Fruit fly (Drosophila melanogaster) whole organism, embryonic: ENCODE results near the gene CG12010.

Source experiments
- CG10543 ChIP-seq: fragments of 200-800 bp; sonication (Bioruptor generic); optimal IDR thresholded peaks from 3 replicates; lab custom pipeline; 2017; ENCODE audit warnings: missing biosample characterization, mild to moderate bottlenecking, missing genetic modification characterization, moderate library complexity
- CG11695 ChIP-seq: fragments of 200-800 bp; sonication (Bioruptor generic); IDR thresholded peaks from 3 replicates; pipeline ENCODE4 v1.3.6; 2022; ENCODE audit warnings: missing biosample characterization, missing genetic modification characterization
- CG12219 ChIP-seq: fragments of 200-800 bp; sonication (Bioruptor generic); optimal IDR thresholded peaks from 3 replicates; lab custom pipeline; 2018; ENCODE audit warnings: missing biosample characterization, mild to moderate bottlenecking, missing genetic modification characterization
- CG12391 ChIP-seq: fragments of 200-800 bp; sonication (Bioruptor generic); optimal IDR thresholded peaks from 3 replicates; lab custom pipeline; 2018; ENCODE audit warnings: missing biosample characterization, mild to moderate bottlenecking, missing genetic modification characterization, moderate library complexity
- CG13296 ChIP-seq: fragments of 200-800 bp; sonication (Bioruptor generic); optimal IDR thresholded peaks from 3 replicates; lab custom pipeline; 2018; ENCODE audit warnings: missing biosample characterization, mild to moderate bottlenecking, missing genetic modification characterization
- CG13775 ChIP-seq: fragments of 200-800 bp; sonication (Bioruptor generic); optimal IDR thresholded peaks from 3 replicates; lab custom pipeline; 2017; ENCODE audit warnings: missing biosample characterization, mild to moderate bottlenecking, missing genetic modification characterization
- CG1603 ChIP-seq: fragments of 200-800 bp; sonication (Bioruptor generic); optimal IDR thresholded peaks from 2 replicates; lab custom pipeline; 2019; ENCODE audit warnings: missing biosample characterization, mild to moderate bottlenecking, missing genetic modification characterization, moderate library complexity
- CG17568 ChIP-seq: fragments of 200-800 bp; sonication (Bioruptor generic); optimal IDR thresholded peaks from 2 replicates; lab custom pipeline; 2018; ENCODE audit warnings: missing biosample characterization, mild to moderate bottlenecking, missing genetic modification characterization, moderate library complexity
- CG18476 ChIP-seq: fragments of 200-800 bp; sonication (Bioruptor generic); optimal IDR thresholded peaks from 2 replicates; lab custom pipeline; 2016; ENCODE audit warnings: missing biosample characterization, mild to moderate bottlenecking, missing genetic modification characterization
- CG30020 ChIP-seq: fragments of 200-800 bp; optimal IDR thresholded peaks from 2 replicates; lab custom pipeline; 2019; ENCODE audit warnings: missing biosample characterization, mild to moderate bottlenecking, missing genetic modification characterization, moderate library complexity
- CG3065 ChIP-seq: fragments of 200-800 bp; sonication (Bioruptor generic); optimal IDR thresholded peaks from 2 replicates; lab custom pipeline; 2016; ENCODE audit warnings: missing biosample characterization, missing genetic modification characterization
- CG31388 ChIP-seq: fragments of 200-800 bp; sonication (Bioruptor generic); optimal IDR thresholded peaks from 2 replicates; lab custom pipeline; 2016; ENCODE audit warnings: missing biosample characterization, missing genetic modification characterization
- CG32772 ChIP-seq: fragments of 200-800 bp; sonication (Bioruptor generic); IDR thresholded peaks from 2 replicates; pipeline ENCODE4 v1.3.6; 2022; ENCODE audit warnings: missing biosample characterization, missing genetic modification characterization
- CG33557 ChIP-seq: fragments of 200-800 bp; sonication (Bioruptor generic); optimal IDR thresholded peaks from 2 replicates; lab custom pipeline; 2019; ENCODE audit warnings: missing biosample characterization, mild to moderate bottlenecking, missing genetic modification characterization, moderate library complexity
- CG7745 ChIP-seq: fragments of 200-800 bp; sonication (Bioruptor generic); optimal IDR thresholded peaks from 2 replicates; lab custom pipeline; 2018; ENCODE audit warnings: missing biosample characterization, mild to moderate bottlenecking, missing genetic modification characterization, moderate library complexity
- CG7987 ChIP-seq: fragments of 200-800 bp; sonication (Bioruptor generic); optimal IDR thresholded peaks from 2 replicates; lab custom pipeline; 2018; ENCODE audit warnings: missing biosample characterization, mild to moderate bottlenecking, missing genetic modification characterization, moderate library complexity
- CG9876 ChIP-seq: fragments of 200-800 bp; sonication (Bioruptor generic); optimal IDR thresholded peaks from 2 replicates; lab custom pipeline; 2016; ENCODE audit warnings: missing biosample characterization, missing genetic modification characterization
- CkIIα-i1 ChIP-seq: fragments of 200-800 bp; sonication (Bioruptor generic); IDR thresholded peaks from 2 replicates; pipeline ENCODE4 v1.3.6; 2022; ENCODE audit warnings: missing biosample characterization, missing genetic modification characterization
- Dad ChIP-seq: fragments of 200-800 bp; sonication (Bioruptor generic); optimal IDR thresholded peaks from 3 replicates; lab custom pipeline; 2016; ENCODE audit warnings: missing biosample characterization, missing genetic modification characterization
- Deaf1 ChIP-seq: fragments of 200-800 bp; optimal IDR thresholded peaks from 3 replicates; lab custom pipeline; 2019; ENCODE audit warnings: missing biosample characterization, mild to moderate bottlenecking, missing genetic modification characterization, moderate library complexity
- Dfd ChIP-seq, 2 experiments: fragments of >200 bp; optimal IDR thresholded peaks; 2 replicates each; lab custom pipeline; 2017; ENCODE audit warnings: missing biosample characterization in 2 of 2, missing genetic modification characterization in 2 of 2
- Dip3 ChIP-seq: fragments of 200-800 bp; sonication (Bioruptor generic); optimal IDR thresholded peaks from 3 replicates; lab custom pipeline; 2016; ENCODE audit warnings: missing biosample characterization, missing genetic modification characterization
- HHEX ChIP-seq: fragments of 200-800 bp; sonication (Bioruptor generic); optimal IDR thresholded peaks from 3 replicates; lab custom pipeline; 2017; ENCODE audit warnings: missing biosample characterization, mild to moderate bottlenecking, missing genetic modification characterization, missing genetic modification reagents
- Hand ChIP-seq: fragments of 200-800 bp; sonication (Bioruptor generic); optimal IDR thresholded peaks from 2 replicates; lab custom pipeline; 2017; ENCODE audit warnings: mild to moderate bottlenecking, missing biosample characterization, missing genetic modification reagents, missing genetic modification characterization
- Kr ChIP-seq: fragments of 200-800 bp; sonication (Bioruptor generic); optimal IDR thresholded peaks from 2 replicates; lab custom pipeline; 2017; ENCODE audit warnings: missing biosample characterization, mild to moderate bottlenecking, missing genetic modification characterization
- Max ChIP-seq: fragments of 200-800 bp; sonication (Bioruptor generic); optimal IDR thresholded peaks from 2 replicates; lab custom pipeline; 2016; ENCODE audit warnings: missing biosample characterization, mild to moderate bottlenecking, missing genetic modification characterization
- Meics ChIP-seq: fragments of 200-800 bp; sonication (Bioruptor generic); optimal IDR thresholded peaks from 2 replicates; lab custom pipeline; 2017; ENCODE audit warnings: missing biosample characterization, mild to moderate bottlenecking, missing genetic modification characterization
- Oli ChIP-seq: fragments of 200-800 bp; sonication (Bioruptor generic); optimal IDR thresholded peaks from 2 replicates; lab custom pipeline; 2018; ENCODE audit warnings: missing biosample characterization, mild to moderate bottlenecking, missing genetic modification characterization, moderate library complexity
- Poxn ChIP-seq: fragments of 200-800 bp; sonication (Bioruptor generic); IDR thresholded peaks from 2 replicates; pipeline ENCODE4 v1.3.6; 2022; ENCODE audit warnings: missing biosample characterization, missing genetic modification characterization
- Rfx ChIP-seq: fragments of 200-800 bp; sonication (Bioruptor generic); IDR thresholded peaks from 2 replicates; pipeline ENCODE4 v1.3.6; 2022; ENCODE audit warnings: missing biosample characterization, missing genetic modification characterization
- Sox102F ChIP-seq: fragments of 200-800 bp; sonication (Bioruptor generic); optimal IDR thresholded peaks from 2 replicates; lab custom pipeline; 2018; ENCODE audit warnings: missing biosample characterization, mild to moderate bottlenecking, missing genetic modification characterization, moderate library complexity
- Spps ChIP-seq: fragments of 200-800 bp; sonication (Bioruptor generic); optimal IDR thresholded peaks from 2 replicates; lab custom pipeline; 2018; ENCODE audit warnings: missing biosample characterization, mild to moderate bottlenecking, missing genetic modification characterization
- Sry-δ ChIP-seq: fragments of 200-800 bp; sonication (Bioruptor generic); optimal IDR thresholded peaks from 2 replicates; lab custom pipeline; 2016; ENCODE audit warnings: missing biosample characterization, missing genetic modification characterization
- Tbp ChIP-seq: fragments of >200 bp; optimal IDR thresholded peaks from 2 replicates; lab custom pipeline; 2018; ENCODE audit warnings: missing biosample characterization, missing genetic modification characterization
- az2 ChIP-seq: fragments of 200-800 bp; sonication (Bioruptor generic); optimal IDR thresholded peaks from 3 replicates; lab custom pipeline; 2016; ENCODE audit warnings: missing biosample characterization, missing genetic modification characterization
- crc ChIP-seq: fragments of 200-800 bp; sonication (Bioruptor generic); optimal IDR thresholded peaks from 2 replicates; lab custom pipeline; 2016; ENCODE audit warnings: missing biosample characterization, missing genetic modification characterization
- croc ChIP-seq: fragments of 200-800 bp; sonication (Bioruptor generic); conservative IDR thresholded peaks from 3 replicates; pipeline ENCODE4 v1.3.6; 2022; ENCODE audit warnings: missing biosample characterization, missing genetic modification characterization
- crol ChIP-seq: fragments of 200-800 bp; sonication (Bioruptor generic); IDR thresholded peaks from 2 replicates; pipeline ENCODE4 v1.3.6; 2022; ENCODE audit warnings: missing biosample characterization, missing genetic modification characterization
- dm ChIP-seq: fragments of 200-800 bp; sonication (Bioruptor generic); optimal IDR thresholded peaks from 3 replicates; lab custom pipeline; 2016; ENCODE audit warnings: missing biosample characterization, missing genetic modification characterization
- esg ChIP-seq: fragments of 200-800 bp; sonication (Bioruptor generic); conservative IDR thresholded peaks from 2 replicates; pipeline ENCODE4 v1.3.6; 2022; ENCODE audit warnings: missing biosample characterization, missing genetic modification characterization
- ewg ChIP-seq: fragments of 200-800 bp; sonication (Bioruptor generic); optimal IDR thresholded peaks from 3 replicates; lab custom pipeline; 2017; ENCODE audit warnings: mild to moderate bottlenecking, missing biosample characterization, missing genetic modification reagents, missing genetic modification characterization
- grau ChIP-seq: fragments of 200-800 bp; optimal IDR thresholded peaks from 3 replicates; lab custom pipeline; 2019; ENCODE audit warnings: missing biosample characterization, mild to moderate bottlenecking, missing genetic modification characterization, moderate library complexity
- insv ChIP-seq, 2 experiments: fragments of 200-800 bp; sonication (Bioruptor generic); optimal IDR thresholded peaks; 3 replicates each; lab custom pipeline; 2016 to 2018; ENCODE audit warnings: missing biosample characterization in 2 of 2, missing genetic modification characterization in 2 of 2
- nmo ChIP-seq: fragments of 200-800 bp; sonication (Bioruptor generic); optimal IDR thresholded peaks from 2 replicates; lab custom pipeline; 2018; ENCODE audit warnings: missing biosample characterization, mild to moderate bottlenecking, missing genetic modification characterization, moderate library complexity
- nom ChIP-seq: fragments of 200-800 bp; sonication (Bioruptor generic); optimal IDR thresholded peaks from 2 replicates; lab custom pipeline; 2017; ENCODE audit warnings: missing biosample characterization, missing genetic modification characterization, mild to moderate bottlenecking, moderate library complexity, missing genetic modification reagents
- ro ChIP-seq: fragments of 200-800 bp; sonication (Bioruptor generic); IDR thresholded peaks from 2 replicates; pipeline ENCODE4 v1.3.6; 2022; ENCODE audit warnings: missing biosample characterization, missing genetic modification characterization
- sens ChIP-seq: fragments of 200-800 bp; sonication (Bioruptor generic); peaks from one replicate; lab custom pipeline; 2016; ENCODE audit warnings: missing biosample characterization, missing genetic modification characterization
- tup ChIP-seq: fragments of 200-800 bp; sonication (Bioruptor generic); optimal IDR thresholded peaks from 2 replicates; lab custom pipeline; 2016; ENCODE audit warnings: missing biosample characterization, mild to moderate bottlenecking, missing genetic modification characterization, moderate library complexity
- tx ChIP-seq: fragments of 200-800 bp; sonication (Bioruptor generic); optimal IDR thresholded peaks from 2 replicates; lab custom pipeline; 2016; ENCODE audit warnings: missing biosample characterization, missing genetic modification characterization
- vnd ChIP-seq: fragments of 200-800 bp; sonication (Bioruptor generic); IDR thresholded peaks from 3 replicates; pipeline ENCODE4 v1.3.6; 2022; ENCODE audit warnings: missing biosample characterization, missing genetic modification characterization; ENCODE audit not compliant: partially characterized antibody

The CG12010 gene

DNA sequence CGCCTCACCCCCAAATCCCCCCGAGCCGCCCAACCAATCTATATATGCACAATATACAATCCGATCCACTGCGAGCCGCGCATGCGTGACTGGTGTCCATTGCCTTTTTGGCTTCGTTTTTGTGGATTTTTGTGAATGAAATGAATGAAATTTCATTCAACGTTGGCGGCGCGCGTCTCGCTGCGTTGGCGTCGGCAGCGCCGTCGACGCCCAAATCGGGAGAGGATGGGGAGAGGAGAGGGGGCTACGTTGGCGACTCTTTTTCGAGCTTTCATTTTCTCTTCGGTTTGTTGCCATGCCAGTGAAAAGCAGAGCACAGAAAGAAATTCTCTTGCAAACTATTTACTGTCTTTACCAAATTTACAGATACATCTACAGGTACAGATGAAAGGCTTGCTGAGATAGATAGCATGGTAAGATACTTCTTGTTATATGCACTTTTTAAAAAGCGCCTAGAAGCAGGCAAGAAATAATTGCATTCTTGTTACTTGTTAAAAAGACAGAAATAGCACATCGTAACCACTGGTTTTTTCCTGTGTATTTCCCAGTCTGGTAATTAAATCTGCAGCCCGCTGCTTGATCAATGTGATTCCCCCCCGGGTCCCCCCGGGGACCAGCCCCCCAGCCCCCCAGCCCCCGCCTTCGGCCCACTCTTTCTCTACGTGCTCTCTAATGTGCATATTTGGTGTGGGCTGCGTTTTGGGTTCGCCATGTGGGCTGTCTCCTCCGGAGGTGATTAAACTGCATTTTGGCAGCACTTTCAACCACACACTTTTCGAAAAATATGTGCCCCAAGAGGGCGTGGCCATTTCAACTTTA is 6.4 kb downstream of the CG12010 start (continued):
- TF ChIP-seq Meics (GFP tag; lab: Kevin White, UChicago) (no peak), CkIIα-i1 (GFP tag; lab: Robert Waterston, UW) (no peak), Sry-δ (GFP tag; lab: Kevin White, UChicago) (no peak), CG13775 (GFP tag; lab: Kevin White, UChicago) (no peak), ro (GFP tag; lab: Robert Waterston, UW) (no peak), Hand (no peak), CG12219 (peak; percentile 12), CG17568 (GFP tag; lab: Kevin White, UChicago) (no peak), Poxn (GFP tag; lab: Robert Waterston, UW) (no peak), Kr (no peak), Max (GFP tag; lab: Kevin White, UChicago) (no peak), CG7987 (no peak), Deaf1 (no peak), CG32772 (no peak), CG10543 (GFP tag; lab: Kevin White, UChicago) (no peak), grau (peak; percentile 53), sens (GFP tag; lab: Kevin White, UChicago) (peak; percentile 89), insv (GFP tag; optimal IDR thresholded peaks at IDR 0.05; lab: Kevin White, UChicago) (no peak), tup (GFP tag; lab: Kevin White, UChicago) (no peak), CG7745 (no peak), nmo (peak; percentile 60), crol (GFP tag; lab: Robert Waterston, UW) (peak; percentile 89), CG33557 (GFP tag; lab: Kevin White, UChicago) (no peak), Rfx (GFP tag; lab: Robert Waterston, UW) (no peak), CG3065 (GFP tag; lab: Kevin White, UChicago) (no peak), Tbp (no peak), CG12391 (peak; percentile 53), Dad (no peak), tx (GFP tag; lab: Kevin White, UChicago) (no peak), Oli (tag; lab: Kevin White, UChicago) (peak; percentile 47), dm (GFP tag; lab: Kevin White, UChicago) (no peak), ewg (peak; percentile 50), CG11695 (GFP tag; lab: Robert Waterston, UW) (0 out of 3 replicates have a peak, but pooled peaks have one; percentile 30), CG9876 (no peak), CG18476 (no peak), az2 (GFP tag; lab: Kevin White, UChicago) (peak; percentile 45), CG13296 (GFP tag; lab: Kevin White, UChicago) (no peak), Dfd (GFP tag; optimal IDR thresholded peaks at IDR 0.05; lab: Kevin White, UChicago) (no peak), Spps (tag; lab: Kevin White, UChicago) (peak; percentile 14), nom (GFP tag; lab: Kevin White, UChicago) (no peak), CG1603 (peak; percentile 39), HHEX (no peak), CG30020 (tag; lab: Kevin White, UChicago) (no peak), vnd (GFP tag; lab: Robert Waterston, UW) (no peak), CG31388 (GFP tag; lab: Kevin White, UChicago) (no peak), Sox102F (peak; percentile 80), croc (GFP tag; lab: Robert Waterston, UW) (no peak; the same call in 2 of the 3 replicates), crc (GFP tag; lab: Kevin White, UChicago) (no peak), esg (peak; percentile 38), Dip3 (GFP tag; lab: Kevin White, UChicago) (no peak)
